Worm (Caenorhabditis elegans) whole organism, L4/young adult: ENCODE measurements around the gene F31E8.5.

Source experiments
- W03F9.2 ChIP-seq: fragments of 150-350 bp; optimal IDR thresholded peaks from 2 replicates; lab custom pipeline; 2014; ENCODE audit warnings: missing biosample characterization, missing genetic modification characterization
- him-1 ChIP-seq: sonication (generic microtip); optimal IDR thresholded peaks from 2 replicates; lab custom pipeline; 2016; ENCODE audit warnings: missing genotype, missing genetic modification reagents, missing genetic modification characterization, missing compliant biosample characterization

ce11 chrII:6832207-6832606, 25.1 kb upstream of the F31E8.5 start:
- no peak for TF ChIP-seq him-1 (tag; lab: Kevin White, UChicago)
- no peak for TF ChIP-seq W03F9.2 (tag; lab: Kevin White, UChicago)
